Worm (Caenorhabditis elegans): ENCODE data around the gene R03A10.5.

DNA sequence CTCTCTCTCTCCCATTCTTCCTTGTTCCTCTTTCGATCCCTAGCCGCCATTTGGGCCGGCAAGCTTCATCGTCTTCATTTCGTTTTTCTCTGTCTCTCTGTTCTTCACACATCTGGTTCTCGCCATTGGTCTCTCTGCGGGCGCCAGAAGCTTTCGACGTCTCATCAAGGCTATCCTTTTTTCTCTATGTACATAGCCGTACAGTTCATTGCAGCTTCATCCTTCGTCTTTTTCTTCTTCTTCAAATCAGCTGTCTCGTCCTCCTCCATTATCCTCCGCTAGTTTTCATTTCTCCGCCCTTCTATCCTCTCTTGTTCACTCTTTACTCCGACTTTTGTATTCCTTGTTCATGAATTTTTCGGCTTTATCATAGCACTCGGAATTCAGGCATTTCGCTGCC, 25.9 kb upstream of the R03A10.5 start, which contains the start of gene F39D8.3:
- TF ChIP-seq T22C8.4 (GFP tag; IDR thresholded peaks at IDR 0.05) (no peak), ref-1 (GFP tag; conservative IDR thresholded peaks at IDR 0.05) (no peak), med-1 (GFP tag; optimal IDR thresholded peaks at IDR 0.05; ENCODE audit: insufficient read depth) (no peak), cog-1 (tag; optimal IDR thresholded peaks at IDR 0.05) (no peak), flt-1 (GFP tag; IDR thresholded peaks at IDR 0.05) (no peak), tab-1 (GFP tag; IDR thresholded peaks at IDR 0.05) (no peak), ztf-29 (GFP tag; IDR thresholded peaks at IDR 0.05) (no peak), klf-2 (GFP tag; conservative IDR thresholded peaks at IDR 0.05) (no peak), ztf-23 (GFP tag; IDR thresholded peaks at IDR 0.05) (no peak)
